Worm (Caenorhabditis elegans) whole organism, early embryonic: ENCODE data around the gene T23E1.3.

Experiments used
- B0310.2 ChIP-seq: sonication (generic microtip); optimal IDR thresholded peaks from 2 replicates; lab custom pipeline; 2016; ENCODE audit warnings: mild to moderate bottlenecking, missing genetic modification characterization, missing compliant biosample characterization
- F13C5.2 ChIP-seq: sonication (generic microtip); optimal IDR thresholded peaks from 2 replicates; lab custom pipeline; 2017; ENCODE audit warnings: mild to moderate bottlenecking, missing genetic modification characterization, inconsistent platforms, missing compliant biosample characterization
- aly-1 ChIP-seq: sonication (generic microtip); optimal IDR thresholded peaks from 2 replicates; lab custom pipeline; 2016; ENCODE audit warnings: missing genetic modification characterization, missing compliant biosample characterization
- ama-1 ChIP-seq: fragments of 150-350 bp; optimal IDR thresholded peaks from 2 replicates; lab custom pipeline; 2014
- ceh-13 ChIP-seq: fragments of 200-800 bp; sonication (Bioruptor generic); optimal IDR thresholded peaks from 2 replicates; lab custom pipeline; 2018; ENCODE audit warnings: mild to moderate bottlenecking, missing genetic modification characterization, missing compliant biosample characterization
- ceh-36 ChIP-seq: sonication (generic microtip); optimal IDR thresholded peaks from 2 replicates; lab custom pipeline; 2016; ENCODE audit warnings: missing genetic modification characterization, inconsistent platforms, missing compliant biosample characterization
- ets-7 ChIP-seq: sonication (generic microtip); optimal IDR thresholded peaks from 2 replicates; lab custom pipeline; 2016; ENCODE audit warnings: missing genotype, missing genetic modification characterization, missing compliant biosample characterization
- flt-1 ChIP-seq: fragments of 200-800 bp; sonication (Bioruptor generic); IDR thresholded peaks from 2 replicates; pipeline ENCODE4 v1.3.6; 2022; ENCODE audit warnings: missing genetic modification characterization, missing compliant biosample characterization
- hmbx-1 ChIP-seq: sonication (generic microtip); optimal IDR thresholded peaks from 2 replicates; lab custom pipeline; 2016; ENCODE audit warnings: mild to moderate bottlenecking, missing genetic modification characterization, missing compliant biosample characterization
- hmg-4 ChIP-seq: fragments of 200-800 bp; sonication (Bioruptor generic); optimal IDR thresholded peaks from 2 replicates; lab custom pipeline; 2018; ENCODE audit warnings: mild to moderate bottlenecking, missing genetic modification characterization, missing compliant biosample characterization
- hnd-1 ChIP-seq: sonication (generic microtip); optimal IDR thresholded peaks from 2 replicates; lab custom pipeline; 2016; ENCODE audit warnings: missing genetic modification characterization, missing compliant biosample characterization
- pes-1 ChIP-seq: fragments of 200-800 bp; sonication (Bioruptor generic); IDR thresholded peaks from 2 replicates; pipeline ENCODE4 v1.3.6; 2022; ENCODE audit warnings: missing genetic modification reagents, missing genetic modification characterization, missing compliant biosample characterization
- scrt-1 ChIP-seq: fragments of 200-800 bp; sonication (Bioruptor generic); IDR thresholded peaks from 2 replicates; pipeline ENCODE4 v1.3.6; 2022; ENCODE audit warnings: missing genetic modification characterization, missing compliant biosample characterization
- sea-1 ChIP-seq: fragments of 200-800 bp; sonication (Bioruptor generic); conservative IDR thresholded peaks from 2 replicates; pipeline ENCODE4 v1.3.6; 2022; ENCODE audit warnings: missing genetic modification characterization, missing compliant biosample characterization
- tbx-11 ChIP-seq: fragments of 200-800 bp; sonication (Bioruptor generic); IDR thresholded peaks from 2 replicates; pipeline ENCODE4 v1.3.6; 2022; ENCODE audit warnings: missing genetic modification characterization, missing compliant biosample characterization
- tbx-37 ChIP-seq: fragments of 200-800 bp; sonication (Bioruptor generic); conservative IDR thresholded peaks from 2 replicates; pipeline ENCODE4 v1.3.6; 2022; ENCODE audit warnings: missing genetic modification reagents, missing genetic modification characterization, missing compliant biosample characterization
- tra-4 ChIP-seq: sonication (generic microtip); optimal IDR thresholded peaks from 2 replicates; lab custom pipeline; 2017; ENCODE audit warnings: missing genetic modification characterization, missing compliant biosample characterization

The T23E1.3 gene

DNA sequence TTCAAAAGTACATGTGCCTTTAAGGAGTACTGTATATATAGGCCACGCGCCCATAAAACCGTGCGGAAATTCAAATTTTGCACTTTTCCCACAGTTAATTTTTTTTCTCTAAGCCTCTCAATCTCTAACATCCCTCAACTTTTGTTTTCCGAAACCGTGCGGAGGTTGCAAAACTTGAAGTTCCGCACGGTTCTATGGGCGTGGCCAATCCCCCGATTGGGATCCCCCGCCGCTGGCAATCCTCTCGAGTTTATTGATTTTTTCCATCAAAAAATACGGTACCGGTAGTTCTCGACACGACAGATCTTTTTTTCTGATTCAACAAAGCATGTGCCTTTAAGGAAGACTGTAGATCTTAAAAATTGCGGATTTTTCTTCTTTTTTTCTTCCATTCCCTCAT is at the start of gene T23E1.3:
TSS of gene T23E1.3 (plus strand) at position 301 of the 400 bp plus-strand sequence.
- TF ChIP-seq hnd-1 (no peak), hmbx-1 (tag; lab: Kevin White, UChicago) (no peak), aly-1 (tag; lab: Kevin White, UChicago) (no peak), tbx-11 (no peak), tra-4 (tag; lab: Kevin White, UChicago) (no peak), ets-7 (no peak), scrt-1 (no peak), tbx-37 (no peak), pes-1 (no peak), F13C5.2 (tag; lab: Kevin White, UChicago) (no peak), ceh-13 (no peak), B0310.2 (no peak), ama-1 (no peak), sea-1 (GFP tag; lab: Robert Waterston, UW) (no peak), flt-1 (GFP tag; lab: Robert Waterston, UW) (no peak)

- TF ChIP-seq flt-1 (GFP tag; lab: Robert Waterston, UW) (no peak), hmg-4 (no peak), tbx-11 (no peak), hnd-1 (no peak), ets-7 (no peak), F13C5.2 (tag; lab: Kevin White, UChicago) (no peak), ama-1 (no peak), pes-1 (no peak), scrt-1 (no peak), B0310.2 (no peak), aly-1 (tag; lab: Kevin White, UChicago) (no peak), ceh-13 (no peak), sea-1 (GFP tag; lab: Robert Waterston, UW) (no peak), hmbx-1 (tag; lab: Kevin White, UChicago) (no peak), tra-4 (tag; lab: Kevin White, UChicago) (no peak), ceh-36 (tag; lab: Kevin White, UChicago) (no peak), tbx-37 (no peak)
Observed at ce11 chrIV:3095995-3096544, 49.6 kb upstream of the T23E1.3 start.

DNA sequence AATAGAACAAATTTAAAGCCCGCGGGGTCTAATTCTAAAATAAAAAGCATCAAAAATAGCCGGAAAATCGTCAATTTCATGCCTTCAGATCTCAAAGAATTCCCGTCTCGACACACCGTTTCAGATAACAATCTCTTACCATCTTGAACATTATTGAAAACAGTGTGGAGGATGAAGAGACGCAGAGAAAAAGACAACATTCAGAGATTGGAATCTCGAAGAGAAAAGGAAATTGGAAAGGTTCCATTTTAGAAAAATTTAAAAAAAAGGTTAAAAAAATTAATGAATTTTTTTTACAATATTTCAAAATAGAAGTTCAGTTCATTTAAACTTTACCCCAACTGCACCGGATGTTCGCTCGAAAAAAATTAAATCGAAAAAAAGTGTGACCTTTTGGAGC is 48.7 kb upstream of the T23E1.3 start:
- TF ChIP-seq hmg-4: no peak
- no peak for TF ChIP-seq tbx-11
- TF ChIP-seq scrt-1: no peak
- no peak for TF ChIP-seq ceh-36 (tag; lab: Kevin White, UChicago)
- no peak for TF ChIP-seq aly-1 (tag; lab: Kevin White, UChicago)
- TF ChIP-seq hmbx-1 (tag; lab: Kevin White, UChicago): no peak
- no peak for TF ChIP-seq pes-1
- TF ChIP-seq tra-4 (tag; lab: Kevin White, UChicago): no peak
- TF ChIP-seq hnd-1: no peak
- TF ChIP-seq ama-1: no peak
- no peak for TF ChIP-seq sea-1 (GFP tag; lab: Robert Waterston, UW)
- no peak for TF ChIP-seq ets-7
- no peak for TF ChIP-seq B0310.2
- TF ChIP-seq F13C5.2 (tag; lab: Kevin White, UChicago): no peak

DNA sequence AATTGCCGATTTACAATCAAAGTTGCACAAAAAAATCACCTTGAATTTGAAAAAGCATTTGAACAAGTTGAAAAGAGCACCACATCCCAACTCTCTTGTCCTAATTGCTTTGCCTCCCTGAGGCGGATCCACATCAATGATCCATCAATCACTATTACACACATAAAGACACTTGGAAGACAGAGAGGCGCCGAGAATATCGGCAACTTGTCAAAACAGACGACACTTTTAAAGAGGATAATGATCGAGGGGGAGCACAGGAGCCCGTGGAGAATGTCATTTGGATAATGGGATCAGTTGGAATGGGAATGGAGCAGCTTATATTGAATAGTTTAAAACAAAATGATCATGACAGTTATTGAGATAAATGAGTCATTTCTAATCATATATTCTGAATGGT is 44.5 kb upstream of the T23E1.3 start:
- TF ChIP-seq hmbx-1 (tag; lab: Kevin White, UChicago): no peak
- TF ChIP-seq F13C5.2 (tag; lab: Kevin White, UChicago): no peak
- no peak for TF ChIP-seq ets-7

DNA sequence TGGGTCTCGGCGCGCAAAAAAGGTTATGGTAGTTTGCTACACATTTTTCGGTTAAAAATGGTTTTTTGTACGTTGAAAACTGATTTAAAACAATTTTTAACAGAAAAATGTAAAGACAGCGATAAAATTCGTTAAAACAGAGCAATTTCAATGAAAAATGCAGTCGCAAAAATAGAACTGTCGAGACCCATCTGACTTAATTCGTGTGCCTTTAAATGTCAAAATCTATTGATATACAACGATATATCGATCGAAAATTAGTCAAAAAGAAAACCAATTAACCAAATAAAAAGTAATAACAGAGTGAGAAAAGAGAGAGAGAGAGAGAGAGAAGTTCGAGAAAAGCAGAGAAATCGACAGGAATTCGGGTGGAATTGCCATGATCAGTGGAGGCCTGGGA is 24.6 kb upstream of the T23E1.3 start:
- no peak for TF ChIP-seq flt-1 (GFP tag; lab: Robert Waterston, UW)
- TF ChIP-seq hmbx-1 (tag; lab: Kevin White, UChicago): no peak
- TF ChIP-seq sea-1 (GFP tag; lab: Robert Waterston, UW): no peak
- TF ChIP-seq pes-1: no peak
- no peak for TF ChIP-seq scrt-1
- no peak for TF ChIP-seq F13C5.2 (tag; lab: Kevin White, UChicago)
- TF ChIP-seq ceh-36 (tag; lab: Kevin White, UChicago): no peak
- no peak for TF ChIP-seq tbx-37

DNA sequence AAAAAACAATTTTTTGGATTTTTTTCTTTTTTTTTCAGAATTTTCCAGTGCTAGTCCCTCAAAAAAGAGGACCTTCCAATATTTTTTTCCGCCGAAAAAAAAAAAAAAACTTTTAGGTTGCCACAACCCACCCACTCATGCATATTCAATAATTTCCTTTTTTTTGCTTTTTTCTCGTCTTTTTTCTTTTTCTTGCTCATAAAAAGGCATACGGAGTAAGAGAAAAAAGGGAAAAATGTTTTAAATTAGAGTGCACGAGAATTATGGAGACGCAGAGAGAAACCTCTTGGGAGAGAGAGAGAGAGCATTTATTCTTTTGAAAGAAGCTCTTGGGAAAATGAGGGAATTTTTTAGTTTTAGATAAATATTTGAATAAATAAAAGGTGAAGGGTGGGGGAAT is 17.7 kb upstream of the T23E1.3 start:
- TF ChIP-seq hmg-4 (no peak), scrt-1 (no peak), ama-1 (no peak), B0310.2 (no peak), hmbx-1 (tag; lab: Kevin White, UChicago) (no peak), tbx-37 (no peak), flt-1 (GFP tag; lab: Robert Waterston, UW) (no peak), tra-4 (tag; lab: Kevin White, UChicago) (no peak), F13C5.2 (tag; lab: Kevin White, UChicago) (no peak), ceh-13 (no peak), pes-1 (no peak), tbx-11 (no peak), ceh-36 (tag; lab: Kevin White, UChicago) (no peak), hnd-1 (no peak), aly-1 (tag; lab: Kevin White, UChicago) (no peak), ets-7 (no peak)

- TF ChIP-seq F13C5.2 (tag; lab: Kevin White, UChicago) (no peak), ets-7 (no peak), hmg-4 (no peak), hmbx-1 (tag; lab: Kevin White, UChicago) (no peak), hnd-1 (no peak), tbx-37 (no peak), B0310.2 (no peak), ceh-13 (no peak), tra-4 (tag; lab: Kevin White, UChicago) (no peak)
Observed at ce11 chrIV:3131871-3132586, 13.7 kb upstream of the T23E1.3 start.
